Worm (Caenorhabditis elegans) whole organism, late embryonic: Measurements from ENCODE around the gene F20D1.3.

Experiments
- C38D4.7 ChIP-seq: fragments of 200-800 bp; sonication (Bioruptor generic); optimal IDR thresholded peaks from 2 replicates; lab custom pipeline; 2018; ENCODE audit warnings: mild to moderate bottlenecking, missing genetic modification characterization, moderate library complexity, missing compliant biosample characterization
- T23F11.4 ChIP-seq: fragments of 200-800 bp; sonication (Bioruptor generic); optimal IDR thresholded peaks from 2 replicates; lab custom pipeline; 2018; ENCODE audit warnings: mild to moderate bottlenecking, missing genetic modification characterization, missing compliant biosample characterization
- ama-1 ChIP-seq: fragments of 150-350 bp; optimal IDR thresholded peaks from 2 replicates; lab custom pipeline; 2014
- ceh-2 ChIP-seq: sonication (generic microtip); optimal IDR thresholded peaks from 2 replicates; lab custom pipeline; 2016; ENCODE audit warnings: missing genotype, missing genetic modification characterization, missing compliant biosample characterization
- dmd-4 ChIP-seq: sonication (generic microtip); optimal IDR thresholded peaks from 2 replicates; lab custom pipeline; 2016; ENCODE audit warnings: borderline replicate concordance, missing genetic modification characterization, missing compliant biosample characterization
- dve-1 ChIP-seq: sonication (generic microtip); optimal IDR thresholded peaks from 2 replicates; lab custom pipeline; 2017; ENCODE audit warnings: antibody characterized with exemption, mild to moderate bottlenecking, missing genetic modification characterization, missing compliant biosample characterization
- elt-2 ChIP-seq: sonication (generic microtip); optimal IDR thresholded peaks from 2 replicates; lab custom pipeline; 2016; ENCODE audit warnings: missing genetic modification reagents, missing genetic modification characterization, missing compliant biosample characterization
- npax-4 ChIP-seq: sonication (generic microtip); optimal IDR thresholded peaks from 2 replicates; lab custom pipeline; 2016; ENCODE audit warnings: missing genetic modification characterization, missing compliant biosample characterization
- pag-3 ChIP-seq: sonication (generic microtip); optimal IDR thresholded peaks from 2 replicates; lab custom pipeline; 2016; ENCODE audit warnings: missing compliant biosample characterization, missing genetic modification characterization, borderline replicate concordance
- pha-2 ChIP-seq: sonication (generic microtip); optimal IDR thresholded peaks from 2 replicates; lab custom pipeline; 2017; ENCODE audit warnings: mild to moderate bottlenecking, missing genetic modification characterization, missing compliant biosample characterization
- pha-4 ChIP-seq: fragments of 150-350 bp; optimal IDR thresholded peaks from 2 replicates; lab custom pipeline; 2018; ENCODE audit warnings: missing biosample characterization, missing genetic modification reagents, missing genetic modification characterization
- pqm-1 ChIP-seq: sonication (generic microtip); optimal IDR thresholded peaks from 2 replicates; lab custom pipeline; 2016; ENCODE audit warnings: missing genetic modification characterization, missing compliant biosample characterization
- unc-55 ChIP-seq: sonication (generic microtip); optimal IDR thresholded peaks from 2 replicates; lab custom pipeline; 2017; ENCODE audit warnings: missing biosample characterization, missing genetic modification reagents, missing genetic modification characterization

DNA sequence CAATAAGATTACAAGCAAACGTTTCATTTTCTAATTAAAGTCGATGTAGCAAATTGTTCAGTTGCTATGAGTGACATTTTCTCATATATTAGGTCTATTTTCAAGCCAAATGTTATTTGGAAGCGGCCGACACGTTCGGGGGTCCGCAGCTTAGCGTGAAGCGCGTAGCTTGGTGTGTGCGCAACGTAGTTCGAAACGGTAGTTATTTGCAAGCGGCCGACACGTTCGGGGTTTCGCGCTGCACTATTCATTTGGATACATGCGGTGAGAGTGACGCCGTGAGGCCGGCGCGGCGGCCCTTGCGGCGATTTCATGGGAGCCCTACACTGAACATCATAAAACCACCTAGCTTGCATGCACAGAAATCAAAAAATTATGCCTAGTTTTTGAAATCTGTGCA lies 12.2 kb downstream of the F20D1.3 start:
- TF ChIP-seq T23F11.4 (no peak), C38D4.7 (GFP tag; lab: Kevin White, UChicago) (no peak), ama-1 (lab: Kevin White, UChicago) (no peak), pha-4 (tag; lab: Kevin White, UChicago) (no peak), pqm-1 (tag; lab: Kevin White, UChicago) (no peak), dve-1 (tag; lab: Kevin White, UChicago) (no peak), pag-3 (tag; lab: Kevin White, UChicago) (no peak), unc-55 (GFP tag; lab: Kevin White, UChicago) (no peak), dmd-4 (tag; lab: Kevin White, UChicago) (no peak), npax-4 (no peak), ceh-2 (tag; lab: Kevin White, UChicago) (no peak), pha-2 (tag; lab: Kevin White, UChicago) (no peak), elt-2 (tag; lab: Kevin White, UChicago) (no peak)
